Fruit fly (Drosophila melanogaster) whole organism, embryonic: ENCODE data around the gene CG43448.

Source experiments
- Atf3 ChIP-seq: fragments of 200-800 bp; sonication (Bioruptor generic); optimal IDR thresholded peaks from 3 replicates; lab custom pipeline; 2016; ENCODE audit warnings: missing biosample characterization, missing genetic modification characterization
- B-H1 ChIP-seq: fragments of 200-800 bp; sonication (Bioruptor generic); IDR thresholded peaks from 3 replicates; pipeline ENCODE4 v1.3.6; 2022; ENCODE audit warnings: missing biosample characterization, missing genetic modification characterization
- Bteb2 ChIP-seq: fragments of 200-800 bp; sonication (Bioruptor generic); optimal IDR thresholded peaks from 2 replicates; lab custom pipeline; 2016; ENCODE audit warnings: missing biosample characterization, missing genetic modification characterization
- CG10321 ChIP-seq: fragments of 200-800 bp; sonication (Bioruptor generic); IDR thresholded peaks from 2 replicates; pipeline ENCODE4 v1.3.6; 2022; ENCODE audit warnings: missing biosample characterization, missing genetic modification characterization
- CG12071 ChIP-seq: fragments of 200-800 bp; sonication (Bioruptor generic); optimal IDR thresholded peaks from 3 replicates; lab custom pipeline; 2018; ENCODE audit warnings: missing biosample characterization, mild to moderate bottlenecking, missing genetic modification characterization
- CG12236 ChIP-seq: fragments of 200-800 bp; sonication (Bioruptor generic); optimal IDR thresholded peaks from 2 replicates; lab custom pipeline; 2016; ENCODE audit warnings: missing biosample characterization, missing genetic modification characterization
- CG12769 ChIP-seq: fragments of 200-800 bp; sonication (Bioruptor generic); optimal IDR thresholded peaks from 2 replicates; lab custom pipeline; 2019; ENCODE audit warnings: missing biosample characterization, mild to moderate bottlenecking, missing genetic modification characterization, moderate library complexity
- CG13123 ChIP-seq: fragments of 200-800 bp; sonication (Bioruptor generic); optimal IDR thresholded peaks from 2 replicates; lab custom pipeline; 2016; ENCODE audit warnings: missing biosample characterization, missing genetic modification characterization
- CG13424 ChIP-seq: fragments of 200-800 bp; sonication (Bioruptor generic); optimal IDR thresholded peaks from 2 replicates; lab custom pipeline; 2019; ENCODE audit warnings: missing biosample characterization, mild to moderate bottlenecking, missing genetic modification characterization, moderate library complexity
- CG14014 ChIP-seq: fragments of 200-800 bp; sonication (Bioruptor generic); IDR thresholded peaks from 2 replicates; pipeline ENCODE4 v1.3.6; 2022; ENCODE audit warnings: missing biosample characterization, missing genetic modification characterization
- CG15011 ChIP-seq: fragments of 200-800 bp; sonication (Bioruptor generic); optimal IDR thresholded peaks from 3 replicates; lab custom pipeline; 2018; ENCODE audit warnings: missing biosample characterization, mild to moderate bottlenecking, missing genetic modification characterization
- CG17802 ChIP-seq: fragments of 200-800 bp; sonication (Bioruptor generic); optimal IDR thresholded peaks from 2 replicates; lab custom pipeline; 2018; ENCODE audit warnings: missing biosample characterization, mild to moderate bottlenecking, missing genetic modification characterization, moderate library complexity
- CG4282 ChIP-seq: fragments of 200-800 bp; sonication (Bioruptor generic); optimal IDR thresholded peaks from 2 replicates; lab custom pipeline; 2016; ENCODE audit warnings: missing biosample characterization, missing genetic modification characterization
- CG4424 ChIP-seq: fragments of 200-800 bp; sonication (Bioruptor generic); optimal IDR thresholded peaks from 3 replicates; lab custom pipeline; 2016; ENCODE audit warnings: missing biosample characterization, missing genetic modification characterization
- CG4820 ChIP-seq: fragments of 200-800 bp; sonication (Bioruptor generic); optimal IDR thresholded peaks from 3 replicates; lab custom pipeline; 2016; ENCODE audit warnings: missing biosample characterization, missing genetic modification characterization
- CG6175 ChIP-seq: fragments of 200-800 bp; sonication (Bioruptor generic); IDR thresholded peaks from 3 replicates; pipeline ENCODE4 v1.3.6; 2022; ENCODE audit warnings: missing biosample characterization, missing genetic modification characterization
- CG6254 ChIP-seq: fragments of 200-800 bp; sonication (Bioruptor generic); optimal IDR thresholded peaks from 3 replicates; lab custom pipeline; 2017; ENCODE audit warnings: mild to moderate bottlenecking, missing biosample characterization, missing genetic modification reagents, missing genetic modification characterization
- CG6765 ChIP-seq: fragments of 200-800 bp; sonication (Bioruptor generic); optimal IDR thresholded peaks from 3 replicates; lab custom pipeline; 2017; ENCODE audit warnings: missing biosample characterization, mild to moderate bottlenecking, missing genetic modification characterization
- CG7271 ChIP-seq: fragments of 200-800 bp; sonication (Bioruptor generic); optimal IDR thresholded peaks from 2 replicates; lab custom pipeline; 2018; ENCODE audit warnings: missing biosample characterization, mild to moderate bottlenecking, missing genetic modification characterization, moderate library complexity
- CG7372 ChIP-seq: fragments of 200-800 bp; sonication (Bioruptor generic); IDR thresholded peaks from 2 replicates; pipeline ENCODE4 v1.3.6; 2022; ENCODE audit warnings: missing biosample characterization, missing genetic modification characterization
- CG7928 ChIP-seq: fragments of 200-800 bp; sonication (Bioruptor generic); optimal IDR thresholded peaks from 2 replicates; lab custom pipeline; 2017; ENCODE audit warnings: missing biosample characterization, mild to moderate bottlenecking, missing genetic modification characterization
- CG9727 ChIP-seq: fragments of 200-800 bp; sonication (Bioruptor generic); optimal IDR thresholded peaks from 3 replicates; lab custom pipeline; 2017; ENCODE audit warnings: missing biosample characterization, mild to moderate bottlenecking, missing genetic modification characterization
- CTCF ChIP-seq: fragments of 200-800 bp; sonication (Bioruptor generic); optimal IDR thresholded peaks from 2 replicates; lab custom pipeline; 2017; ENCODE audit warnings: missing biosample characterization, mild to moderate bottlenecking, missing genetic modification characterization, moderate library complexity
- D19B ChIP-seq: fragments of 200-800 bp; sonication (Bioruptor generic); optimal IDR thresholded peaks from 2 replicates; lab custom pipeline; 2017; ENCODE audit warnings: missing biosample characterization, mild to moderate bottlenecking, missing genetic modification characterization
- Gsc ChIP-seq: fragments of 200-800 bp; sonication (Bioruptor generic); IDR thresholded peaks from 2 replicates; pipeline ENCODE4 v1.3.6; 2022; ENCODE audit warnings: missing biosample characterization, missing genetic modification characterization
- H2.0 ChIP-seq: fragments of 200-800 bp; sonication (Bioruptor generic); IDR thresholded peaks from 2 replicates; pipeline ENCODE4 v1.3.6; 2022; ENCODE audit warnings: missing biosample characterization, missing genetic modification characterization
- Oli ChIP-seq: fragments of 200-800 bp; sonication (Bioruptor generic); optimal IDR thresholded peaks from 2 replicates; lab custom pipeline; 2018; ENCODE audit warnings: missing biosample characterization, mild to moderate bottlenecking, missing genetic modification characterization, moderate library complexity
- Vsx1 ChIP-seq: fragments of 200-800 bp; sonication (Bioruptor generic); optimal IDR thresholded peaks from 2 replicates; lab custom pipeline; 2017; ENCODE audit warnings: missing biosample characterization, mild to moderate bottlenecking, missing genetic modification characterization, missing genetic modification reagents
- ac ChIP-seq: fragments of 200-800 bp; sonication (Bioruptor generic); optimal IDR thresholded peaks from 3 replicates; lab custom pipeline; 2017; ENCODE audit warnings: missing biosample characterization, mild to moderate bottlenecking, missing genetic modification characterization
- ato ChIP-seq: fragments of 200-800 bp; sonication (Bioruptor generic); IDR thresholded peaks from 2 replicates; pipeline ENCODE4 v1.3.6; 2022; ENCODE audit warnings: missing biosample characterization, missing genetic modification characterization; ENCODE audit not compliant: partially characterized antibody
- bsh ChIP-seq, 2 experiments: fragments of 200-800 bp; sonication (Bioruptor generic); optimal IDR thresholded peaks; 2 replicates each; lab custom pipeline; 2017 to 2018; ENCODE audit warnings: mild to moderate bottlenecking in 2 of 2, missing biosample characterization in 2 of 2, missing genetic modification characterization in 2 of 2, moderate library complexity in 1 of 2
- cas ChIP-seq: fragments of 200-800 bp; sonication (Bioruptor generic); IDR thresholded peaks from 2 replicates; pipeline ENCODE4 v1.3.6; 2022; ENCODE audit warnings: missing biosample characterization, missing genetic modification characterization
- caup ChIP-seq: fragments of 200-800 bp; sonication (Bioruptor generic); optimal IDR thresholded peaks from 3 replicates; lab custom pipeline; 2017; ENCODE audit warnings: missing biosample characterization, mild to moderate bottlenecking, missing genetic modification characterization, moderate library complexity; ENCODE audit not compliant: severe bottlenecking
- chinmo ChIP-seq: fragments of 200-800 bp; sonication (Bioruptor generic); IDR thresholded peaks from 4 replicates; pipeline ENCODE4 v1.3.6; 2022; ENCODE audit warnings: missing biosample characterization, missing genetic modification characterization; ENCODE audit not compliant: partially characterized antibody
- ems ChIP-seq: fragments of 200-800 bp; sonication (Bioruptor generic); optimal IDR thresholded peaks from 3 replicates; lab custom pipeline; 2016; ENCODE audit warnings: missing biosample characterization, missing genetic modification characterization
- gfzf ChIP-seq: fragments of 200-800 bp; sonication (Bioruptor generic); optimal IDR thresholded peaks from 2 replicates; lab custom pipeline; 2016; ENCODE audit warnings: missing biosample characterization, mild to moderate bottlenecking, missing genetic modification characterization, moderate library complexity
- gro ChIP-seq: fragments of 200-800 bp; sonication (Bioruptor generic); optimal IDR thresholded peaks from 2 replicates; lab custom pipeline; 2016; ENCODE audit warnings: missing biosample characterization, missing genetic modification characterization
- kah ChIP-seq: fragments of 200-800 bp; sonication (Bioruptor generic); optimal IDR thresholded peaks from 2 replicates; lab custom pipeline; 2018; ENCODE audit warnings: missing biosample characterization, mild to moderate bottlenecking, missing genetic modification characterization
- klu ChIP-seq: fragments of 200-800 bp; sonication (Bioruptor generic); IDR thresholded peaks from 2 replicates; pipeline ENCODE4 v1.3.6; 2022; ENCODE audit warnings: missing biosample characterization, missing genetic modification characterization
- nerfin-2 ChIP-seq: fragments of 200-800 bp; sonication (Bioruptor generic); IDR thresholded peaks from 2 replicates; pipeline ENCODE4 v1.3.6; 2022; ENCODE audit warnings: missing biosample characterization, missing genetic modification characterization; ENCODE audit not compliant: partially characterized antibody
- pan ChIP-seq, 4 experiments: fragments of >200 bp in 3 of 4; fragments of 200-800 bp in 1 of 4; sonication (Bioruptor generic) in 1 of 4; optimal IDR thresholded peaks in 3 of 4; IDR thresholded peaks in 1 of 4; 2 replicates each; pipeline versions ENCODE4 v1.3.6 to Lab custom; 2017 to 2022; ENCODE audit warnings: missing biosample characterization in 2 of 4, missing genetic modification characterization in 2 of 4, mixed read lengths in 1 of 4
- pfk ChIP-seq: fragments of 200-800 bp; sonication (Bioruptor generic); optimal IDR thresholded peaks from 2 replicates; lab custom pipeline; 2018; ENCODE audit warnings: missing biosample characterization, mild to moderate bottlenecking, missing genetic modification characterization, moderate library complexity
- prd ChIP-seq, 3 experiments: fragments of >200 bp in 2 of 3; fragments of 200-800 bp in 1 of 3; sonication (Bioruptor generic) in 1 of 3; optimal IDR thresholded peaks in 2 of 3; IDR thresholded peaks in 1 of 3; 2 replicates in 2 of 3; 3 replicates in 1 of 3; pipeline versions ENCODE4 v1.3.6 to Lab custom; 2017 to 2022; ENCODE audit warnings: missing biosample characterization in 1 of 3, missing genetic modification characterization in 1 of 3
- sens ChIP-seq: fragments of 200-800 bp; sonication (Bioruptor generic); peaks from one replicate; lab custom pipeline; 2016; ENCODE audit warnings: missing biosample characterization, missing genetic modification characterization
- shn ChIP-seq: fragments of 200-800 bp; sonication (Bioruptor generic); optimal IDR thresholded peaks from 3 replicates; lab custom pipeline; 2016; ENCODE audit warnings: missing biosample characterization, missing genetic modification characterization
- slou ChIP-seq: fragments of 200-800 bp; sonication (Bioruptor generic); optimal IDR thresholded peaks from 3 replicates; lab custom pipeline; 2016; ENCODE audit warnings: missing biosample characterization, missing genetic modification characterization
- stwl ChIP-seq: fragments of 200-800 bp; sonication (Bioruptor generic); optimal IDR thresholded peaks from 3 replicates; lab custom pipeline; 2018; ENCODE audit warnings: missing biosample characterization, mild to moderate bottlenecking, missing genetic modification characterization, moderate library complexity
- tap ChIP-seq: fragments of 200-800 bp; optimal IDR thresholded peaks from 3 replicates; lab custom pipeline; 2019; ENCODE audit warnings: missing biosample characterization, mild to moderate bottlenecking, missing genetic modification characterization, moderate library complexity
- tup ChIP-seq: fragments of 200-800 bp; sonication (Bioruptor generic); optimal IDR thresholded peaks from 2 replicates; lab custom pipeline; 2016; ENCODE audit warnings: missing biosample characterization, mild to moderate bottlenecking, missing genetic modification characterization, moderate library complexity
- zen2 ChIP-seq: fragments of 200-800 bp; sonication (Bioruptor generic); IDR thresholded peaks from 3 replicates; pipeline ENCODE4 v1.3.6; 2022; ENCODE audit warnings: missing biosample characterization, missing genetic modification characterization; ENCODE audit not compliant: partially characterized antibody

The CG43448 gene

dm6 chr3R:30222236-30222635 is 15.3 kb downstream of the CG43448 start (continued):
- TF ChIP-seq CG4820 = no peak
- TF ChIP-seq cas = no peak
- peak in 1 of 2 experiments; percentile 51 for TF ChIP-seq bsh (GFP tag; optimal IDR thresholded peaks at IDR 0.05; lab: Kevin White, UChicago)
- TF ChIP-seq CG12236 (GFP tag; lab: Kevin White, UChicago) = no peak
- no peak for TF ChIP-seq zen2 (GFP tag; lab: Robert Waterston, UW)
- TF ChIP-seq CG13123 (GFP tag; lab: Kevin White, UChicago) = no peak
- no peak for TF ChIP-seq CG6175 (GFP tag; lab: Robert Waterston, UW)
- TF ChIP-seq B-H1 = no peak
- TF ChIP-seq CG12769 (tag; lab: Kevin White, UChicago) = no peak
- no peak for TF ChIP-seq CG7271 (tag; lab: Kevin White, UChicago)
- TF ChIP-seq CG7928 (GFP tag; lab: Kevin White, UChicago) = no peak
- no peak for TF ChIP-seq CG15011
- TF ChIP-seq slou = no peak
- no peak for TF ChIP-seq Atf3
- TF ChIP-seq tup (GFP tag; lab: Kevin White, UChicago) = no peak
- TF ChIP-seq pan (optimal IDR thresholded peaks at IDR 0.05; lab: Kevin White, UChicago) = no peak
- peak in 1 of 2 experiments; percentile 50 for TF ChIP-seq pan (GFP tag; optimal IDR thresholded peaks at IDR 0.05 in 1 of 2, IDR thresholded peaks at IDR 0.05 in 1 of 2)
- TF ChIP-seq CG12071 (GFP tag; lab: Kevin White, UChicago) = no peak
- TF ChIP-seq shn (GFP tag; lab: Kevin White, UChicago) = no peak
- peak; percentile 46 for TF ChIP-seq sens (GFP tag; lab: Kevin White, UChicago)
- no peak for TF ChIP-seq CG7372
- TF ChIP-seq Bteb2 (GFP tag; lab: Kevin White, UChicago) = no peak
- no peak for TF ChIP-seq gfzf
- no peak for TF ChIP-seq D19B (GFP tag; lab: Kevin White, UChicago)
- no peak for TF ChIP-seq kah
- TF ChIP-seq CG6765 (GFP tag; lab: Kevin White, UChicago) = no peak
- no peak for TF ChIP-seq prd (optimal IDR thresholded peaks at IDR 0.05; lab: Kevin White, UChicago)
- peak; percentile 71; the same call in 2 of the 3 replicates for TF ChIP-seq prd (GFP tag; IDR thresholded peaks at IDR 0.05; lab: Robert Waterston, UW)
- no peak for TF ChIP-seq CG4424
- TF ChIP-seq ac (GFP tag; lab: Kevin White, UChicago) = no peak
- no peak for TF ChIP-seq stwl (tag; lab: Kevin White, UChicago)
- no peak for TF ChIP-seq Gsc
- TF ChIP-seq Oli (tag; lab: Kevin White, UChicago) = peak; percentile 28
- TF ChIP-seq CG4282 (GFP tag; lab: Kevin White, UChicago) = no peak
- TF ChIP-seq klu = no peak
- no peak for TF ChIP-seq caup
- TF ChIP-seq tap (tag; lab: Kevin White, UChicago) = no peak
- TF ChIP-seq gro (GFP tag; lab: Kevin White, UChicago) = no peak
- no peak for TF ChIP-seq ato
- peak; percentile 20 for TF ChIP-seq CG9727 (GFP tag; lab: Kevin White, UChicago)
- TF ChIP-seq CG13424 (tag; lab: Kevin White, UChicago) = peak; percentile 6
- no peak for TF ChIP-seq CG6254 (GFP tag; lab: Kevin White, UChicago)
- no peak for TF ChIP-seq CG10321
- no peak for TF ChIP-seq H2.0
- TF ChIP-seq Vsx1 (GFP tag; lab: Kevin White, UChicago) = no peak
- TF ChIP-seq nerfin-2 (GFP tag; lab: Robert Waterston, UW) = no peak
- no peak for TF ChIP-seq chinmo (GFP tag; lab: Robert Waterston, UW)
- peak; percentile 19; the same call in 1 of the 2 replicates for TF ChIP-seq CG14014
- no peak for TF ChIP-seq CTCF (GFP tag; lab: Kevin White, UChicago)
- TF ChIP-seq pfk (GFP tag; lab: Kevin White, UChicago) = no peak
- TF ChIP-seq ems (GFP tag; lab: Kevin White, UChicago) = no peak
- no peak for TF ChIP-seq CG17802 (tag; lab: Kevin White, UChicago)
